Fruit fly (Drosophila melanogaster) whole organism, pupa: ENCODE measurements around the gene msl-1.

Experiments used
- CG10348 ChIP-seq: fragments of 200-800 bp; sonication (Bioruptor generic); IDR thresholded peaks from 2 replicates; pipeline ENCODE4 v1.3.6; 2022; ENCODE audit warnings: missing biosample characterization, missing genetic modification characterization
- CG12605 ChIP-seq: fragments of 200-800 bp; sonication (Bioruptor generic); IDR thresholded peaks from 2 replicates; pipeline ENCODE4 v1.3.6; 2022; ENCODE audit warnings: missing biosample characterization, missing genetic modification characterization
- CG13204 ChIP-seq: fragments of 200-800 bp; sonication (Bioruptor generic); optimal IDR thresholded peaks from 2 replicates; lab custom pipeline; 2018; ENCODE audit warnings: missing biosample characterization, mild to moderate bottlenecking, missing genetic modification characterization, moderate library complexity
- CG14655 ChIP-seq: fragments of 200-800 bp; sonication (Bioruptor generic); optimal IDR thresholded peaks from 3 replicates; lab custom pipeline; 2017; ENCODE audit warnings: mild to moderate bottlenecking, missing biosample characterization, missing genetic modification reagents, missing genetic modification characterization
- CG15710 ChIP-seq: fragments of 200-800 bp; sonication (Bioruptor generic); optimal IDR thresholded peaks from 2 replicates; lab custom pipeline; 2018; ENCODE audit warnings: missing biosample characterization, mild to moderate bottlenecking, missing genetic modification characterization, moderate library complexity
- CG17806 ChIP-seq: fragments of 200-800 bp; sonication (Bioruptor generic); optimal IDR thresholded peaks from 2 replicates; lab custom pipeline; 2018; ENCODE audit warnings: missing biosample characterization, mild to moderate bottlenecking, missing genetic modification characterization, moderate library complexity
- CG32121 ChIP-seq: fragments of 200-800 bp; sonication (Bioruptor generic); IDR thresholded peaks from 2 replicates; pipeline ENCODE4 v1.3.6; 2022; ENCODE audit warnings: missing biosample characterization, missing genetic modification characterization
- CG34367 ChIP-seq: fragments of 200-800 bp; sonication (Bioruptor generic); optimal IDR thresholded peaks from 2 replicates; lab custom pipeline; 2018; ENCODE audit warnings: missing biosample characterization, mild to moderate bottlenecking, missing genetic modification characterization
- CG4496 ChIP-seq: fragments of 200-800 bp; sonication (Bioruptor generic); IDR thresholded peaks from 3 replicates; pipeline ENCODE4 v1.3.6; 2022; ENCODE audit warnings: missing biosample characterization, missing genetic modification characterization
- CG8159 ChIP-seq: fragments of 200-800 bp; sonication (Bioruptor generic); optimal IDR thresholded peaks from 3 replicates; lab custom pipeline; 2018; ENCODE audit warnings: missing biosample characterization, mild to moderate bottlenecking, missing genetic modification characterization, moderate library complexity
- CG8301 ChIP-seq: fragments of 200-800 bp; sonication (Bioruptor generic); optimal IDR thresholded peaks from 2 replicates; lab custom pipeline; 2018; ENCODE audit warnings: missing biosample characterization, mild to moderate bottlenecking, missing genetic modification characterization
- CG9948 ChIP-seq: fragments of 200-800 bp; sonication (Bioruptor generic); optimal IDR thresholded peaks from 2 replicates; lab custom pipeline; 2018; ENCODE audit warnings: missing biosample characterization, mild to moderate bottlenecking, missing genetic modification characterization, moderate library complexity
- D1 ChIP-seq: fragments of 200-800 bp; sonication (Bioruptor generic); optimal IDR thresholded peaks from 2 replicates; lab custom pipeline; 2018; ENCODE audit warnings: missing biosample characterization, mild to moderate bottlenecking, missing genetic modification characterization, moderate library complexity
- EcR ChIP-seq: fragments of 200-800 bp; sonication (Bioruptor generic); optimal IDR thresholded peaks from 3 replicates; lab custom pipeline; 2019; ENCODE audit warnings: missing biosample characterization, missing genetic modification characterization, mild to moderate bottlenecking, moderate library complexity, missing genetic modification reagents
- Ets98B ChIP-seq: fragments of 200-800 bp; sonication (Bioruptor generic); IDR thresholded peaks from 2 replicates; pipeline ENCODE4 v1.3.6; 2022; ENCODE audit warnings: missing biosample characterization, missing genetic modification characterization
- Pif1A ChIP-seq: fragments of 200-800 bp; sonication (Bioruptor generic); optimal IDR thresholded peaks from 3 replicates; lab custom pipeline; 2016; ENCODE audit warnings: missing biosample characterization, missing genetic modification characterization
- Pif1B ChIP-seq: fragments of 200-800 bp; sonication (Bioruptor generic); optimal IDR thresholded peaks from 3 replicates; lab custom pipeline; 2016; ENCODE audit warnings: missing biosample characterization, missing genetic modification characterization
- Snoo ChIP-seq: fragments of 200-800 bp; sonication (Bioruptor generic); optimal IDR thresholded peaks from 3 replicates; lab custom pipeline; 2017; ENCODE audit warnings: missing biosample characterization, mild to moderate bottlenecking, missing genetic modification characterization, inconsistent platforms
- fd96Ca ChIP-seq: fragments of 200-800 bp; sonication (Bioruptor generic); IDR thresholded peaks from 3 replicates; pipeline ENCODE4 v1.3.6; 2022; ENCODE audit warnings: missing biosample characterization, missing genetic modification characterization
- gl ChIP-seq: fragments of 200-800 bp; sonication (Bioruptor generic); optimal IDR thresholded peaks from 2 replicates; lab custom pipeline; 2018; ENCODE audit warnings: missing biosample characterization, mild to moderate bottlenecking, missing genetic modification characterization
- rn ChIP-seq: fragments of 200-800 bp; sonication (Bioruptor generic); IDR thresholded peaks from 2 replicates; pipeline ENCODE4 v1.3.6; 2022; ENCODE audit warnings: missing biosample characterization, missing genetic modification characterization

msl-1 gene

dm6 chr2L:18694724-18695105 is 6.1 kb upstream of the msl-1 start:
- TF ChIP-seq Pif1A (GFP tag; lab: Kevin White, UChicago) (peak; percentile 57), Pif1B (GFP tag; lab: Kevin White, UChicago) (peak; percentile 17), CG14655 (GFP tag; lab: Kevin White, UChicago) (peak; percentile 10), CG9948 (tag; lab: Kevin White, UChicago) (peak; percentile 37), CG4496 (GFP tag; lab: Robert Waterston, UW) (peak; percentile 74), CG34367 (tag; lab: Kevin White, UChicago) (peak; percentile 19), CG10348 (no peak), CG15710 (tag; lab: Kevin White, UChicago) (peak; percentile 48), EcR (GFP tag; lab: Kevin White, UChicago) (no peak), Snoo (tag; lab: Kevin White, UChicago) (no peak), rn (no peak), D1 (no peak), CG12605 (GFP tag; lab: Robert Waterston, UW) (peak; percentile 54), Ets98B (peak; percentile 39), CG13204 (no peak), gl (tag; lab: Kevin White, UChicago) (no peak), CG8301 (tag; lab: Kevin White, UChicago) (peak; percentile 30), fd96Ca (GFP tag; lab: Robert Waterston, UW) (peak; percentile 61; the same call in 1 of the 3 replicates), CG32121 (GFP tag; lab: Robert Waterston, UW) (0 out of 2 replicates have a peak, but pooled peaks have one; percentile 10), CG8159 (tag; lab: Kevin White, UChicago) (peak; percentile 14), CG17806 (peak; percentile 46)

- no peak for TF ChIP-seq CG8159 (tag; lab: Kevin White, UChicago)
- peak; percentile 27 for TF ChIP-seq Snoo (tag; lab: Kevin White, UChicago)
- peak; percentile 74 for TF ChIP-seq CG4496 (GFP tag; lab: Robert Waterston, UW)
- peak; percentile 5 for TF ChIP-seq CG34367 (tag; lab: Kevin White, UChicago)
- peak; percentile 33 for TF ChIP-seq CG17806
- TF ChIP-seq gl (tag; lab: Kevin White, UChicago), result no peak
- 0 out of 2 replicates have a peak, but pooled peaks have one; percentile 38 for TF ChIP-seq CG10348
- TF ChIP-seq Pif1A (GFP tag; lab: Kevin White, UChicago), result no peak
- peak; percentile 19 for TF ChIP-seq CG9948 (tag; lab: Kevin White, UChicago)
- TF ChIP-seq Pif1B (GFP tag; lab: Kevin White, UChicago), result no peak
- 0 out of 3 replicates have a peak, but pooled peaks have one; percentile 7 for TF ChIP-seq fd96Ca (GFP tag; lab: Robert Waterston, UW)
- TF ChIP-seq CG32121 (GFP tag; lab: Robert Waterston, UW), result peak; percentile 37; the same call in 1 of the 2 replicates
- no peak for TF ChIP-seq CG14655 (GFP tag; lab: Kevin White, UChicago)
- TF ChIP-seq CG8301 (tag; lab: Kevin White, UChicago), result no peak
- no peak for TF ChIP-seq D1
- peak; percentile 65; the same call in 1 of the 2 replicates for TF ChIP-seq CG12605 (GFP tag; lab: Robert Waterston, UW)
- peak; percentile 38; the same call in 1 of the 2 replicates for TF ChIP-seq Ets98B
- no peak for TF ChIP-seq CG13204
- TF ChIP-seq EcR (GFP tag; lab: Kevin White, UChicago), result peak; percentile 9
- TF ChIP-seq CG15710 (tag; lab: Kevin White, UChicago), result peak; percentile 41
- no peak for TF ChIP-seq rn
- TF ChIP-seq, all 21 proteins: peak for 12
These were observed 5.5 kb upstream of the msl-1 start for dm6 chr2L:18693877-18694723.

DNA sequence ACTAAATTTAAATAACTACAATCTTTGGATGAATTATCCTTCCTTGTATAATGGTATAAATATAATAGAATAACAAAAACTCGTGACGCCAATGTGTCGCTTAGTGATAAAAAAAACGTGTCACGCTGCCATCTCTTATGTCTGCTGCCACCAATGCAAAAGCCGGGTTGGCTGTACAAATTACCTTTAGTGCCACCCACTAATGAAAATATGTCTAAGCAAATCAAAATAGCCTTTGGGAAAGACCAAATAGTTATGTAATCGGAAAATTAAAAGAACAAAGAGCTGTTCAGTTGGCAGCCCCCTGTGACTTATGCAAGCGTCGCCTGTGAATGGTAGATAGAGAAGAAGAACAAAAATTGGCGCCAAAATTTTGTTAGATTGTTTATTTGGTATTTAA is 776 bp upstream of the msl-1 start, which contains the start of gene CG10336:
Gene CG10336, plus strand, starts transcription at position 153 of the 400 bp plus-strand sequence.
- TF ChIP-seq Ets98B, result no peak
- TF ChIP-seq gl (tag; lab: Kevin White, UChicago), result no peak
- TF ChIP-seq CG9948 (tag; lab: Kevin White, UChicago), result no peak
- TF ChIP-seq CG32121 (GFP tag; lab: Robert Waterston, UW), result no peak
- TF ChIP-seq CG12605 (GFP tag; lab: Robert Waterston, UW), result no peak
- TF ChIP-seq CG8301 (tag; lab: Kevin White, UChicago), result no peak
- no peak for TF ChIP-seq rn
- no peak for TF ChIP-seq Pif1B (GFP tag; lab: Kevin White, UChicago)
- no peak for TF ChIP-seq Snoo (tag; lab: Kevin White, UChicago)
- no peak for TF ChIP-seq CG8159 (tag; lab: Kevin White, UChicago)
- TF ChIP-seq CG34367 (tag; lab: Kevin White, UChicago), result no peak
- TF ChIP-seq CG10348, result no peak

DNA sequence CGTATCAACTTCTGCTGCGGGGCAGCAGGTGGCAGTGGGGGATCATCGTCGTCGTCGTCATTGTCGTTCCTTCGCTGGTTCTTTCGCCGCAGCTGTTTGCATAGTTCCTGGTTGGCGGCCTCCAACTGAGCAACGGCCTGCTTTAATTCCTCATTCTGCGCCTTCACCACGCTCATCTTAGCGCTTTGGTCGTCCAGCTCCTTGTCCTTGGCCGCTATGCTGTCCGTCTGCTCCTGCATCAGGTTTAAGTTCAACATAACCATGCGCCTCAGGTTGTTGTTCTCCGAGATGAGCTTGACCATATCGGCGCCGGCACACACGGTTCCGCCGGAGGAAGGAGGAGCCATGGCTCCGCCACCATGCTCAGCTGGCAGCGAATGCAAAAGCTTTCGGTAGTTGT is 773 bp downstream of the msl-1 start:
- no peak for TF ChIP-seq D1
- no peak for TF ChIP-seq gl (tag; lab: Kevin White, UChicago)
- no peak for TF ChIP-seq CG14655 (GFP tag; lab: Kevin White, UChicago)
- no peak for TF ChIP-seq CG4496 (GFP tag; lab: Robert Waterston, UW)
- TF ChIP-seq rn, result no peak
- TF ChIP-seq fd96Ca (GFP tag; lab: Robert Waterston, UW), result no peak
- TF ChIP-seq CG12605 (GFP tag; lab: Robert Waterston, UW), result no peak
- no peak for TF ChIP-seq Ets98B
- TF ChIP-seq CG9948 (tag; lab: Kevin White, UChicago), result no peak
- no peak for TF ChIP-seq Pif1A (GFP tag; lab: Kevin White, UChicago)
- TF ChIP-seq EcR (GFP tag; lab: Kevin White, UChicago), result no peak
- TF ChIP-seq CG8301 (tag; lab: Kevin White, UChicago), result no peak
- TF ChIP-seq Pif1B (GFP tag; lab: Kevin White, UChicago), result no peak
- TF ChIP-seq CG32121 (GFP tag; lab: Robert Waterston, UW), result no peak
- no peak for TF ChIP-seq CG8159 (tag; lab: Kevin White, UChicago)
- no peak for TF ChIP-seq CG17806
- TF ChIP-seq CG15710 (tag; lab: Kevin White, UChicago), result no peak
- TF ChIP-seq CG13204, result no peak
- no peak for TF ChIP-seq Snoo (tag; lab: Kevin White, UChicago)
- no peak for TF ChIP-seq CG10348
